Worm (Caenorhabditis elegans): ENCODE results near the gene F25E5.9.

The F25E5.9 gene

DNA sequence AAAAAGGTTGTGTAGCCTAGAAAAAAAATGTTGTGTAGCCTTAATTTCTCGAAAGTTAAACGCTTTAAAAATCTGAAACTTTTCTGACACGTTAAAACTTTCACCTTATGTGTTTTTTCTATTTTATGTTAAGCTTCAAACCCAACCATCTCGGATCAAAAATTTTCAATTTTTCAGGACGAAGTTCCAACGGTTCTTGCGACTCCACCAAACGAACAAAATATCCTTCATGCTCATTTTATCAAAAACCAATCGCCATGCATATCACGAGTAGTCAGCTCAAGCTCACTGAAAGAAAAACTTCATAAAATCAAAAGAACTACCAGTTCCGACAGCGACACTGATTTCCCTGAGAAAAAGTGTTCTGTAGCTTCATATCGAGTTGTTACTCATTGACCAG lies 1.2 kb downstream of the F25E5.9 start:
- TF ChIP-seq ceh-39 (tag; optimal IDR thresholded peaks at IDR 0.05) = no peak
- no peak for TF ChIP-seq elt-1 (tag; optimal IDR thresholded peaks at IDR 0.05; ENCODE audit: borderline replicate concordance, insufficient read depth)
- TF ChIP-seq drap-1 (GFP tag; optimal IDR thresholded peaks at IDR 0.05) = no peak
- TF ChIP-seq mep-1 (tag; optimal IDR thresholded peaks at IDR 0.05) = no peak
- TF ChIP-seq nhr-12 (tag; optimal IDR thresholded peaks at IDR 0.05) = no peak
- no peak for TF ChIP-seq tbx-8 (GFP tag; optimal IDR thresholded peaks at IDR 0.05)
- TF ChIP-seq ceh-83 (GFP tag; optimal IDR thresholded peaks at IDR 0.05) = no peak
- TF ChIP-seq nhr-76 (tag; optimal IDR thresholded peaks at IDR 0.05) = no peak
- no peak for TF ChIP-seq cnd-1 (tag; optimal IDR thresholded peaks at IDR 0.05)
- TF ChIP-seq nhr-237 (tag; optimal IDR thresholded peaks at IDR 0.05) = no peak
- TF ChIP-seq ceh-43 (GFP tag; optimal IDR thresholded peaks at IDR 0.05) = no peak
- no peak for TF ChIP-seq pha-4 (tag; optimal IDR thresholded peaks at IDR 0.05)
- no peak for TF ChIP-seq mab-5 (tag; optimal IDR thresholded peaks at IDR 0.05)
- no peak for TF ChIP-seq hlh-1 (tag; optimal IDR thresholded peaks at IDR 0.05)
- no peak for TF ChIP-seq sem-2 (GFP tag; optimal IDR thresholded peaks at IDR 0.05)

DNA sequence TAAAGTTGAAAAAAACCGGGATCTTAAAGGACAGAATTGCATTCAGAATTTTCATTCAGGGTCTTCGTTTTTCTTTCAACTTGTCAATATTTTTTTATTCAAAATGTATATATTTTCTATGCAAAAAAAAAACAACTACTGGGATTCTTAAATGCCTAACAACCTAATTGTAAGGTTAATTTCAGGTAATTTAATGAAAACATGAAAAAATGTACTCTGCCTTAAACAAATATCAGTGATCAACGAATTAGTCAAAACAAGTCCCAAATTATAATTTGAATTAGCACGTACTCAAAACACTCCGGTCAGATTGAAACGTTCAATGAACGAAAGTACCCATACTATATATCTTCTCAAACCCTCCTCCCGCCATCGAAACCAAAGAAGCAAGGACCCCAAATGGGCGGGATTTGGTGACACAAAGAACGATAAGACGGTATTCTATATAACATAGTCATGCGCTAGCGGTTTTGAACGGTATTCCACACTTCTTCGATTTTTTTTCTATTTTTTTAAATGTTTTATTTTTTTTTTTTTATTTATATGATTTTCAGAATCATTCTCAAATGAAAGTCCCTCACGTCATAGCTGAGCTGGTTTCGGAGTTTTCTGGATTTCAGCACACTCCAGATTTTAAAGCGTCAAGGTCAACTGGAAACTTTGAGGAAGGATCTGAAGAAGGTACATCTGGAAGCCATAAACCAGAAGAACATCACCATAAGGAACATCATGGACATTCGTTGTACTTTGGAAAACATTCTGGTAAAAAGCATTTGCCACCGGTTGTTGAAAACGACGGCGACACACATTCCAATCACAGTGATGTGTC lies 2.1 kb downstream of the F25E5.9 start, which contains the start of the genes ddo-2 and F25E5.8:
ddo-2 (minus strand) TSS at position 330 of the 829 bp plus-strand sequence.
F25E5.8 (plus strand) TSS at position 555 of the 829 bp plus-strand sequence.
- TF ChIP-seq mep-1 (tag; optimal IDR thresholded peaks at IDR 0.05) (no peak), hlh-1 (tag; optimal IDR thresholded peaks at IDR 0.05) (no peak), unc-39 (tag; optimal IDR thresholded peaks at IDR 0.05) (no peak), lin-13 (tag; optimal IDR thresholded peaks at IDR 0.05) (no peak), mab-5 (tag; optimal IDR thresholded peaks at IDR 0.05) (no peak), elt-3 (tag; optimal IDR thresholded peaks at IDR 0.05) (no peak), zip-8 (tag; optimal IDR thresholded peaks at IDR 0.05) (no peak), ceh-83 (GFP tag; optimal IDR thresholded peaks at IDR 0.05) (no peak), sptf-1 (tag; optimal IDR thresholded peaks at IDR 0.05) (no peak), pha-4 (tag; optimal IDR thresholded peaks at IDR 0.05) (no peak), ztf-11 (tag; optimal IDR thresholded peaks at IDR 0.05) (no peak), lin-32 (GFP tag; optimal IDR thresholded peaks at IDR 0.05) (no peak), nhr-28 (tag; optimal IDR thresholded peaks at IDR 0.05) (no peak), tbx-8 (GFP tag; optimal IDR thresholded peaks at IDR 0.05) (no peak), ceh-43 (GFP tag; optimal IDR thresholded peaks at IDR 0.05) (no peak)

DNA sequence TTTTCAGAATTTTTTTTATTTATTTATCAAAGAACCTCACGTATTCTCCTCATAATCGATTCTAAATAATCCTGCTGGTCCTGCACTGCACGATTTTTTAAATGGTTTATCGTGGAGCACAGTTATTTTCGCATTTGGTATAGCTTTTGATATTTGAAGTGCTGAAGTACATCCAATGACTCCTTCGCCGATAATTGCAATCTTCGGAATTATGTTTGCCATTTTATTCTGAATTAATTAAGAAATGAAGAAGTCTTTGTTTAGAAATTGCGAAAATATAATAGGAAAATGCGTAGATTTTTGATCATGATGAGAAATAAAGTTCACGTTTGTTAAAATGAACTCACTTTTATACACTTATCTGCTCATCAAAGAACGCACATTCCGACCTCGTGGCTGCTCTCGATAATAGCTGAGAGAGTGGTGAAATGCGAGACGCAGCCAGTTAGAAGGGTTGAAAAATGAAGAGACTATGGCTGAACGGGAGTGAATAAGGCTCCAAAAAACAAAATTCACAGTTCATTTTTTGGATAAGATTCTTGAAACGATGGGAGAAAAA lies 2.8 kb downstream of the F25E5.9 start:
- TF ChIP-seq nhr-76 (tag; optimal IDR thresholded peaks at IDR 0.05) (no peak), nhr-237 (tag; optimal IDR thresholded peaks at IDR 0.05) (no peak), ceh-39 (tag; optimal IDR thresholded peaks at IDR 0.05) (no peak), mep-1 (tag; optimal IDR thresholded peaks at IDR 0.05) (no peak), ces-1 (GFP tag; optimal IDR thresholded peaks at IDR 0.05) (no peak), lsy-2 (tag; optimal IDR thresholded peaks at IDR 0.05) (no peak)

DNA sequence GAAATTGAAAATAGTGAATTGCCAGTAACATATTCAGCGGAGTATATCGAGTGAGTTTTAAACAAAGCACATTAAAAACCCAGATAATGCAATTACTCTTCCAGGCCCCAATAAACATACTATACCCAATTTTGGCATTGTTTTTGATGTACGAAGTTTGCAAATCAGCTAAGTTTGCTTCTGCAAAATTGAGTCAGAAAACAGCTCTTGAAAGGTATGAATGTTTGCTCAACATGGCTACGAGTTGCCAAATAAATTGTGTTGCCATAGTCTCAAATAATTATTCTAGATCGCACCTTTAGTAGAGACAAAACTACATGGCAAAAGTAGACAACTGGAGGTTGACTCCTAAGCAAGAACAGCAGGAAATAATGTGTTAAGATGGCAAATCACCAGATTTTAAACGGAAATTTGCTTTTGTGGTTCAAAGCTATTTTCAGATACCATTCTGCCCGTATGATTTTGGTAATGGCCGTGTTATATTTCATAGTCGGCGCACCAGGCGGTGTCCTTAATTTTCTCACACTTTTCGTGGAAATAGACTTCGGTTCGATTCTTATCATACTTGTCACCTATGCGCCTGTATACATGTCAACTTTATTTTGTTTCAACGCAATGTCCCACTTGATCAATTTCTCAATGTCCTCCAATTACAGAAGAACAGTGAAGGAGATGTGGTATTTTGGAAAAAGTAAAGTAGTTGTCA lies 5.1 kb downstream of the F25E5.9 start:
- TF ChIP-seq M03D4.4 (tag; optimal IDR thresholded peaks at IDR 0.05) (no peak), lin-32 (GFP tag; optimal IDR thresholded peaks at IDR 0.05) (no peak), sem-2 (GFP tag; optimal IDR thresholded peaks at IDR 0.05) (no peak), blmp-1 (tag; optimal IDR thresholded peaks at IDR 0.05) (no peak), ham-2 (GFP tag; optimal IDR thresholded peaks at IDR 0.05) (no peak), lin-13 (tag; optimal IDR thresholded peaks at IDR 0.05) (no peak), unc-62 (GFP tag; optimal IDR thresholded peaks at IDR 0.05) (no peak), ceh-43 (GFP tag; optimal IDR thresholded peaks at IDR 0.05) (no peak), unc-39 (tag; optimal IDR thresholded peaks at IDR 0.05) (no peak), lsy-2 (tag; optimal IDR thresholded peaks at IDR 0.05) (no peak), mls-2 (tag; optimal IDR thresholded peaks at IDR 0.05) (no peak)
